Worm (Caenorhabditis elegans): ENCODE data around the gene bkip-1.
A peak's percentile ranks its signal among the peaks of the same experiment; 100 is the strongest.

The bkip-1 gene

ce11 chrII:14100963-14101362 lies at the start of gene bkip-1:
Gene bkip-1, plus strand, starts transcription at chrII:14101263.
- TF ChIP-seq alr-1 (tag; optimal IDR thresholded peaks at IDR 0.05) (no peak), Y55F3AM.14 (GFP tag; optimal IDR thresholded peaks at IDR 0.05) (no peak), F13H6.1 (tag; optimal IDR thresholded peaks at IDR 0.05) (no peak), ztf-11 (tag; optimal IDR thresholded peaks at IDR 0.05) (no peak), dmd-4 (tag; optimal IDR thresholded peaks at IDR 0.05) (no peak), mab-5 (tag; optimal IDR thresholded peaks at IDR 0.05) (no peak), ZK546.5 (tag; optimal IDR thresholded peaks at IDR 0.05) (no peak), nhr-10 (tag; optimal IDR thresholded peaks at IDR 0.05) (no peak), nhr-11 (tag; optimal IDR thresholded peaks at IDR 0.05) (no peak), ceh-82 (tag; optimal IDR thresholded peaks at IDR 0.05) (no peak), aly-2 (tag; optimal IDR thresholded peaks at IDR 0.05) (no peak), unc-55 (GFP tag; optimal IDR thresholded peaks at IDR 0.05) (no peak)

- TF ChIP-seq lin-11 (tag; optimal IDR thresholded peaks at IDR 0.05) (no peak), nhr-77 (tag; optimal IDR thresholded peaks at IDR 0.05) (no peak), lin-13 (GFP tag; optimal IDR thresholded peaks at IDR 0.05) (no peak), nhr-237 (tag; optimal IDR thresholded peaks at IDR 0.05) (no peak), R02D3.7 (tag; optimal IDR thresholded peaks at IDR 0.05) (no peak), mab-5 (tag; optimal IDR thresholded peaks at IDR 0.05) (no peak), fos-1 (tag; optimal IDR thresholded peaks at IDR 0.05) (peak; percentile 51), ztf-1 (GFP tag; conservative IDR thresholded peaks at IDR 0.05) (no peak), nhr-21 (tag; optimal IDR thresholded peaks at IDR 0.05) (peak; percentile 7), sma-3 (GFP tag; optimal IDR thresholded peaks at IDR 0.05) (no peak), snpc-4 (tag; optimal IDR thresholded peaks at IDR 0.05) (peak; percentile 35)
These were observed 49.6 kb upstream of the bkip-1 start for ce11 chrII:14051474-14051934.

- TF ChIP-seq nhr-6 (tag; optimal IDR thresholded peaks at IDR 0.05) (no peak), lin-13 (GFP tag; optimal IDR thresholded peaks at IDR 0.05) (no peak), nhr-23 (tag; optimal IDR thresholded peaks at IDR 0.05) (no peak), skn-1 (tag; optimal IDR thresholded peaks at IDR 0.05) (no peak)
These were observed 48.9 kb upstream of the bkip-1 start, which contains the start of gene daf-5 for ce11 chrII:14052204-14052603. Gene daf-5, minus strand, starts transcription at chrII:14052304.

ce11 chrII:14053141-14053540 lies 47.9 kb upstream of the bkip-1 start:
- TF ChIP-seq gmeb-1 (tag; optimal IDR thresholded peaks at IDR 0.05), result no peak
- no peak for TF ChIP-seq crh-2 (tag; optimal IDR thresholded peaks at IDR 0.05)
- TF ChIP-seq sma-9 (GFP tag; optimal IDR thresholded peaks at IDR 0.05), result no peak
- no peak for TF ChIP-seq sma-9 (tag; optimal IDR thresholded peaks at IDR 0.05)
- TF ChIP-seq mdl-1 (tag; optimal IDR thresholded peaks at IDR 0.05), result no peak
- no peak for TF ChIP-seq lsy-2 (tag; optimal IDR thresholded peaks at IDR 0.05)
- TF ChIP-seq R02D3.7 (tag; optimal IDR thresholded peaks at IDR 0.05), result no peak
- TF ChIP-seq nhr-25 (tag; optimal IDR thresholded peaks at IDR 0.05), result no peak
- no peak for TF ChIP-seq F13H6.1 (tag; optimal IDR thresholded peaks at IDR 0.05)
- no peak for TF ChIP-seq blmp-1 (tag; optimal IDR thresholded peaks at IDR 0.05; ENCODE audit: insufficient read depth)

- no peak for TF ChIP-seq mbf-1 (tag; optimal IDR thresholded peaks at IDR 0.05)
- TF ChIP-seq lin-11 (tag; optimal IDR thresholded peaks at IDR 0.05), result no peak
- TF ChIP-seq nhr-77 (tag; optimal IDR thresholded peaks at IDR 0.05), result no peak
- TF ChIP-seq mab-5 (tag; optimal IDR thresholded peaks at IDR 0.05), result no peak
- no peak for TF ChIP-seq nhr-25 (tag; optimal IDR thresholded peaks at IDR 0.05)
- no peak for TF ChIP-seq peb-1 (tag; optimal IDR thresholded peaks at IDR 0.05)
- no peak for TF ChIP-seq nhr-11 (tag; optimal IDR thresholded peaks at IDR 0.05)
- TF ChIP-seq snpc-4 (tag; optimal IDR thresholded peaks at IDR 0.05), result no peak
- TF ChIP-seq blmp-1 (tag; optimal IDR thresholded peaks at IDR 0.05; ENCODE audit: insufficient read depth), result no peak
- TF ChIP-seq nhr-23 (tag; optimal IDR thresholded peaks at IDR 0.05), result no peak
- no peak for TF ChIP-seq ceh-82 (tag; optimal IDR thresholded peaks at IDR 0.05)
- peak; percentile 88 for TF ChIP-seq fos-1 (tag; optimal IDR thresholded peaks at IDR 0.05)
- no peak for TF ChIP-seq elt-1 (tag; optimal IDR thresholded peaks at IDR 0.05)
- no peak for TF ChIP-seq nhr-6 (tag; optimal IDR thresholded peaks at IDR 0.05)
- peak; percentile 2 for TF ChIP-seq sma-9 (GFP tag; optimal IDR thresholded peaks at IDR 0.05)
- TF ChIP-seq sma-9 (tag; optimal IDR thresholded peaks at IDR 0.05), result no peak
These were observed 45.3 kb upstream of the bkip-1 start for ce11 chrII:14055717-14056116.

All from whole organism, L2 larva.